Worm (Caenorhabditis elegans) whole organism, late embryonic: ENCODE measurements around the gene clc-9.

Source experiments
- F13H6.1 ChIP-seq: sonication (generic microtip); optimal IDR thresholded peaks from 2 replicates; lab custom pipeline; 2016; ENCODE audit warnings: missing genetic modification characterization, missing compliant biosample characterization
- ceh-19 ChIP-seq: fragments of 200-800 bp; sonication (Bioruptor generic); optimal IDR thresholded peaks from 2 replicates; lab custom pipeline; 2018; ENCODE audit warnings: mild to moderate bottlenecking, missing genetic modification characterization, missing compliant biosample characterization
- ceh-24 ChIP-seq: sonication (generic microtip); optimal IDR thresholded peaks from 2 replicates; lab custom pipeline; 2016; ENCODE audit warnings: mild to moderate bottlenecking, missing genetic modification characterization, missing compliant biosample characterization
- dmd-4 ChIP-seq: sonication (generic microtip); optimal IDR thresholded peaks from 2 replicates; lab custom pipeline; 2016; ENCODE audit warnings: borderline replicate concordance, missing genetic modification characterization, missing compliant biosample characterization
- nfya-1 ChIP-seq: sonication (generic microtip); optimal IDR thresholded peaks from 2 replicates; lab custom pipeline; 2017; ENCODE audit warnings: missing genetic modification characterization, mild to moderate bottlenecking, missing compliant biosample characterization, antibody characterized with exemption, moderate library complexity
- pros-1 ChIP-seq: fragments of 150-350 bp; optimal IDR thresholded peaks from 2 replicates; lab custom pipeline; 2014; ENCODE audit warnings: missing biosample characterization, missing genetic modification reagents, missing genetic modification characterization
- sox-2 ChIP-seq: fragments of 200-800 bp; sonication (Bioruptor generic); IDR thresholded peaks from 2 replicates; pipeline ENCODE4 v1.3.6; 2022; ENCODE audit warnings: missing genetic modification reagents, missing genetic modification characterization, missing compliant biosample characterization
- ttx-3 ChIP-seq: sonication (generic microtip); optimal IDR thresholded peaks from 2 replicates; lab custom pipeline; 2016; ENCODE audit warnings: missing genetic modification reagents, missing genetic modification characterization, missing compliant biosample characterization
- unc-86 ChIP-seq: sonication (generic microtip); optimal IDR thresholded peaks from 2 replicates; lab custom pipeline; 2016; ENCODE audit warnings: missing genetic modification characterization, missing compliant biosample characterization

DNA sequence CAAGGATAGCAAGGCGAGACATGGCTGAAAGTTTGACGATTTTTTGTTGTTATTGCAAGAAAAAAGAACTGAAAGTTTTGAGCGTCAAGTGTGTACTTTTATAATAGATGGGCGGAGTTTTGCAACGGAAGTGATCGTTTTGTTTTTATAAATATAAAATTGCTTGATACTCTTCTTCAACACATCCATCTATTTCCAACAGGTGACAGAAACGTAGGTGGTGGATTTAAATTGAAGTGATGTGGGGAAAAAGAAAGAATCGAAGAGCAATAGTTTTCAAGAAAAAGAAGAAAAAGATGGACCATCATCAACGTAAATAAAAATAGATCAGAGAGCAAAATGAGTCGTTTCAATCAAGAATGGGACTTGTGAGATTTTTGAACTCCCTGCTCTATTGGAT lies 45.7 kb upstream of the clc-9 start, which contains the start of gene ttr-17:
- TF ChIP-seq nfya-1 (tag; lab: Kevin White, UChicago) (no peak), dmd-4 (tag; lab: Kevin White, UChicago) (no peak), pros-1 (no peak), sox-2 (GFP tag; lab: Robert Waterston, UW) (no peak), ttx-3 (no peak), ceh-19 (GFP tag; lab: Kevin White, UChicago) (no peak), ceh-24 (tag; lab: Kevin White, UChicago) (no peak), F13H6.1 (tag; lab: Kevin White, UChicago) (no peak), unc-86 (tag; lab: Kevin White, UChicago) (no peak)
